Worm (Caenorhabditis elegans) whole organism, L1 larva: ENCODE data around the gene H05C05.2.

ENCODE experiments used
- ceh-82 ChIP-seq, 3 experiments: fragments of 150-350 bp in 1 of 3; sonication (generic microtip) in 2 of 3; optimal IDR thresholded peaks; 2 replicates each; lab custom pipeline; 2014 to 2017; ENCODE audit warnings: missing biosample characterization in 3 of 3, missing genetic modification characterization in 3 of 3
- lin-14 ChIP-seq: fragments of 200-800 bp; sonication (Bioruptor generic); optimal IDR thresholded peaks from 2 replicates; lab custom pipeline; 2018; ENCODE audit warnings: mild to moderate bottlenecking, missing genetic modification characterization, moderate library complexity, missing compliant biosample characterization
- nhr-12 ChIP-seq: sonication (generic microtip); optimal IDR thresholded peaks from 2 replicates; lab custom pipeline; 2017; ENCODE audit warnings: missing biosample characterization, missing genetic modification characterization
- nhr-47 ChIP-seq: sonication (generic microtip); optimal IDR thresholded peaks from 2 replicates; lab custom pipeline; 2016; ENCODE audit warnings: mild to moderate bottlenecking, missing genetic modification characterization, moderate library complexity, missing compliant biosample characterization
- tbx-2 ChIP-seq: sonication (generic microtip); optimal IDR thresholded peaks from 2 replicates; lab custom pipeline; 2016; ENCODE audit warnings: missing genetic modification characterization, missing compliant biosample characterization
- unc-62 ChIP-seq: fragments of 150-350 bp; optimal IDR thresholded peaks from 2 replicates; lab custom pipeline; 2014; ENCODE audit warnings: missing biosample characterization, missing genetic modification reagents, missing genetic modification characterization
- zip-4 ChIP-seq: fragments of 200-800 bp; sonication (Bioruptor generic); optimal IDR thresholded peaks from 2 replicates; lab custom pipeline; 2018; ENCODE audit warnings: mild to moderate bottlenecking, missing genetic modification characterization, moderate library complexity, missing compliant biosample characterization

ce11 chrIII:2923012-2923411 lies 42.4 kb downstream of the H05C05.2 start, which contains the start of gene R10F2.4:
- no peak for TF ChIP-seq zip-4
- no peak for TF ChIP-seq lin-14
- no peak for TF ChIP-seq tbx-2 (tag; lab: Kevin White, UChicago)
- no peak for TF ChIP-seq nhr-47
- TF ChIP-seq nhr-12 (tag; lab: Kevin White, UChicago): no peak
- no peak for TF ChIP-seq ceh-82 (tag; optimal IDR thresholded peaks at IDR 0.05; lab: Kevin White, UChicago)
- TF ChIP-seq unc-62: no peak
